Worm (Caenorhabditis elegans) whole organism, L3 larva: ENCODE data around the gene skpo-1.

Experiments used
- R02D3.7 ChIP-seq: fragments of 150-350 bp; optimal IDR thresholded peaks from 2 replicates; lab custom pipeline; 2014; ENCODE audit warnings: missing biosample characterization, missing genetic modification characterization
- aly-2 ChIP-seq: fragments of 150-350 bp; optimal IDR thresholded peaks from 2 replicates; lab custom pipeline; 2014; ENCODE audit warnings: missing biosample characterization, missing genetic modification characterization
- ama-1 ChIP-seq: fragments of 150-350 bp; optimal IDR thresholded peaks from 2 replicates; lab custom pipeline; 2018
- ceh-28 ChIP-seq: fragments of 150-350 bp; optimal IDR thresholded peaks from 2 replicates; lab custom pipeline; 2014; ENCODE audit warnings: missing biosample characterization, missing genetic modification reagents, missing genetic modification characterization
- ceh-82 ChIP-seq: fragments of 150-350 bp; optimal IDR thresholded peaks from 2 replicates; lab custom pipeline; 2014; ENCODE audit warnings: missing biosample characterization, missing genetic modification characterization
- ceh-9 ChIP-seq: sonication (generic microtip); optimal IDR thresholded peaks from 2 replicates; lab custom pipeline; 2018; ENCODE audit warnings: missing biosample characterization, missing genetic modification characterization
- daf-12 ChIP-seq: fragments of 150-350 bp; optimal IDR thresholded peaks from 2 replicates; lab custom pipeline; 2014; ENCODE audit warnings: missing biosample characterization, missing genetic modification reagents, missing genetic modification characterization
- egl-27 ChIP-seq: sonication (generic microtip); optimal IDR thresholded peaks from 4 replicates; lab custom pipeline; 2017; ENCODE audit warnings: missing biosample characterization, missing genetic modification reagents, missing genetic modification characterization
- elt-1 ChIP-seq: fragments of 150-350 bp; optimal IDR thresholded peaks from 2 replicates; lab custom pipeline; 2014; ENCODE audit warnings: missing biosample characterization, missing genetic modification characterization
- elt-3 ChIP-seq, 3 experiments: fragments of 150-350 bp in 1 of 3; sonication (generic microtip) in 2 of 3; optimal IDR thresholded peaks; 2 replicates in 2 of 3; 4 replicates in 1 of 3; lab custom pipeline; 2014 to 2017; ENCODE audit warnings: missing biosample characterization in 3 of 3, missing genetic modification characterization in 3 of 3
- eor-1 ChIP-seq, 2 experiments: fragments of 150-350 bp; optimal IDR thresholded peaks; 2 replicates each; lab custom pipeline; 2014 to 2018; ENCODE audit warnings: missing biosample characterization in 2 of 2, missing genetic modification characterization in 2 of 2
- fkh-2 ChIP-seq: fragments of 150-350 bp; optimal IDR thresholded peaks from 2 replicates; lab custom pipeline; 2014; ENCODE audit warnings: missing biosample characterization, missing genetic modification reagents, missing genetic modification characterization
- hmg-11 ChIP-seq: sonication (generic microtip); optimal IDR thresholded peaks from 2 replicates; lab custom pipeline; 2016; ENCODE audit warnings: missing genetic modification characterization, missing compliant biosample characterization
- jun-1 ChIP-seq: fragments of 150-350 bp; optimal IDR thresholded peaks from 2 replicates; lab custom pipeline; 2014; ENCODE audit warnings: missing biosample characterization, missing genetic modification reagents, missing genetic modification characterization
- lin-39 ChIP-seq: fragments of 150-350 bp; optimal IDR thresholded peaks from 2 replicates; lab custom pipeline; 2018; ENCODE audit warnings: missing biosample characterization, missing genetic modification reagents, missing genetic modification characterization
- lsy-12 ChIP-seq: sonication (generic microtip); optimal IDR thresholded peaks from 2 replicates; lab custom pipeline; 2016; ENCODE audit warnings: mild to moderate bottlenecking, missing genetic modification characterization, missing compliant biosample characterization
- mml-1 ChIP-seq: fragments of 150-350 bp; sonication (generic microtip); optimal IDR thresholded peaks from 3 replicates; lab custom pipeline; 2014; ENCODE audit warnings: missing biosample characterization, missing genetic modification characterization
- nfya-1 ChIP-seq: sonication (generic microtip); optimal IDR thresholded peaks from 2 replicates; lab custom pipeline; 2017; ENCODE audit warnings: missing genetic modification characterization, mild to moderate bottlenecking, missing compliant biosample characterization, antibody characterized with exemption, moderate library complexity; ENCODE audit not compliant: insufficient read depth
- nhr-23 ChIP-seq: fragments of 150-350 bp; optimal IDR thresholded peaks from 2 replicates; lab custom pipeline; 2014; ENCODE audit warnings: missing biosample characterization, missing genetic modification reagents, missing genetic modification characterization
- nhr-237 ChIP-seq: fragments of 150-350 bp; optimal IDR thresholded peaks from 2 replicates; lab custom pipeline; 2014; ENCODE audit warnings: missing biosample characterization, missing genetic modification characterization
- nhr-25 ChIP-seq: sonication (generic microtip); optimal IDR thresholded peaks from 2 replicates; lab custom pipeline; 2017; ENCODE audit warnings: missing biosample characterization, missing genetic modification characterization
- nhr-43 ChIP-seq: sonication (generic microtip); optimal IDR thresholded peaks from 2 replicates; lab custom pipeline; 2016; ENCODE audit warnings: mild to moderate bottlenecking, missing genetic modification characterization, missing compliant biosample characterization; ENCODE audit not compliant: poor library complexity, severe bottlenecking
- nhr-67 ChIP-seq: fragments of 150-350 bp; optimal IDR thresholded peaks from 2 replicates; lab custom pipeline; 2014; ENCODE audit warnings: missing biosample characterization, missing genetic modification characterization
- nhr-77 ChIP-seq: fragments of 150-350 bp; optimal IDR thresholded peaks from 2 replicates; lab custom pipeline; 2014; ENCODE audit warnings: missing biosample characterization, missing genetic modification characterization
- pqm-1 ChIP-seq: fragments of 150-350 bp; optimal IDR thresholded peaks from 2 replicates; lab custom pipeline; 2017; ENCODE audit warnings: missing biosample characterization, missing genetic modification characterization, inconsistent platforms
- sea-2 ChIP-seq: fragments of 150-350 bp; sonication (generic microtip); optimal IDR thresholded peaks from 4 replicates; lab custom pipeline; 2014; ENCODE audit warnings: missing biosample characterization, missing genetic modification reagents, missing genetic modification characterization
- skn-1 ChIP-seq: fragments of 150-350 bp; optimal IDR thresholded peaks from 2 replicates; lab custom pipeline; 2014; ENCODE audit warnings: missing biosample characterization, missing genetic modification characterization
- snpc-4 ChIP-seq: fragments of 150-350 bp; optimal IDR thresholded peaks from 2 replicates; lab custom pipeline; 2014; ENCODE audit warnings: missing biosample characterization, missing genetic modification characterization
- tbx-2 ChIP-seq: sonication (generic microtip); optimal IDR thresholded peaks from 2 replicates; lab custom pipeline; 2016; ENCODE audit warnings: mild to moderate bottlenecking, missing genetic modification characterization, missing compliant biosample characterization
- unc-39 ChIP-seq: sonication (generic microtip); optimal IDR thresholded peaks from 4 replicates; lab custom pipeline; 2017; ENCODE audit warnings: missing biosample characterization, missing genetic modification characterization
- unc-62 ChIP-seq: fragments of 150-350 bp; sonication (generic microtip); optimal IDR thresholded peaks from 4 replicates; lab custom pipeline; 2014; ENCODE audit warnings: missing biosample characterization, missing genetic modification reagents, missing genetic modification characterization
- zag-1 ChIP-seq: fragments of 150-350 bp; optimal IDR thresholded peaks from 2 replicates; lab custom pipeline; 2014; ENCODE audit warnings: missing biosample characterization, missing genetic modification characterization
- ztf-11 ChIP-seq: fragments of 150-350 bp; optimal IDR thresholded peaks from 2 replicates; lab custom pipeline; 2014; ENCODE audit warnings: missing biosample characterization, missing genetic modification characterization

skpo-1 gene

DNA sequence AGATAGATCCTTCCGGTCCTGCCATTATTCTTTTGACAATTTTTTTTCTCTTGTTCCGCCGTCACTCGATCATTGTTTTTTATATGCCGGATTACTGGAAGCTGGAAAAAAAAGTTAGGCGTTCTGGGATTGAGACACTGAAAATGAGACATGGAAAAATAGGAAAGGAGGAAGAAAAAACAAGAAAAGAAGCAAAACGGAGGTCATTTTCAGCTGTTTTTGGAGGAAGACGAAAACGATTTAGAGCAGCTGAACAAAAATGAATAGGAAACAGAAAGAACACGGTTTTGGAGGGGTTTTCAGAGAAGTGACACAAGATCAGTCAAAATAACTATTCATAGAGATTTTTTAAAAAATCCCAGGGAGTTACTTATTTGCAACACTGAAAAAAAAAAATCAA lies 35.6 kb downstream of the skpo-1 start, which contains the start of gene amt-3:
amt-3 (minus strand) TSS at position 101 of the 400 bp plus-strand sequence.
- TF ChIP-seq mml-1 (tag; lab: Kevin White, UChicago) (no peak), sea-2 (GFP tag; lab: Kevin White, UChicago) (no peak), zag-1 (no peak), nhr-67 (tag; lab: Kevin White, UChicago) (no peak), pqm-1 (tag; lab: Kevin White, UChicago) (no peak), jun-1 (tag; lab: Kevin White, UChicago) (no peak), aly-2 (tag; lab: Kevin White, UChicago) (no peak), unc-39 (tag; lab: Kevin White, UChicago) (no peak), unc-62 (no peak), snpc-4 (tag; lab: Kevin White, UChicago) (no peak), elt-3 (tag; optimal IDR thresholded peaks at IDR 0.05; lab: Kevin White, UChicago) (no peak), fkh-2 (tag; lab: Kevin White, UChicago) (no peak), ceh-9 (no peak), hmg-11 (tag; lab: Kevin White, UChicago) (no peak)

DNA sequence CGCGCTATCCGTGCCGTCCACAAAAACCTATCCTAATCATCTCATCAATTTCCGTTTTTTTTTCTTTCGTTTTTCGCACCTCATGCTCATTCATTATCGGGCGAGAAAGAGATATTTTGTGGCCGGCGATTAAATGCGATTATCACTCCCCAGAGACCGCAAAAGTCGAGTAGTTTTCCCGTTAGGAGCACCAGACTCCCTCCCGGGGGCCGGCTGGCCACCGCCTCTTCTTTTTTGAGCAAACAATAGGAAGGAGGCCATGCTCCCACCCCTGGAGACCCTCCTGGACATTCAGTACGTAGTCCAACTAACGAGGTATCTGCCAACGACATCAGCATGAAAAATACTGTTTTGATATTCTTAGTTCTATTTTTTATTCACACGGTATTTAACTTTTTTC lies 44.2 kb downstream of the skpo-1 start, which contains the start of gene M195.2:
M195.2 (plus strand) TSS at position 301 of the 400 bp plus-strand sequence.
- TF ChIP-seq ceh-28 (tag; lab: Kevin White, UChicago), result no peak
- TF ChIP-seq tbx-2 (tag; lab: Kevin White, UChicago), result no peak
- TF ChIP-seq nhr-67 (tag; lab: Kevin White, UChicago), result no peak
- no peak for TF ChIP-seq nhr-77 (tag; lab: Kevin White, UChicago)
- TF ChIP-seq nhr-23, result no peak
- no peak for TF ChIP-seq ceh-82
- no peak for TF ChIP-seq aly-2 (tag; lab: Kevin White, UChicago)

DNA sequence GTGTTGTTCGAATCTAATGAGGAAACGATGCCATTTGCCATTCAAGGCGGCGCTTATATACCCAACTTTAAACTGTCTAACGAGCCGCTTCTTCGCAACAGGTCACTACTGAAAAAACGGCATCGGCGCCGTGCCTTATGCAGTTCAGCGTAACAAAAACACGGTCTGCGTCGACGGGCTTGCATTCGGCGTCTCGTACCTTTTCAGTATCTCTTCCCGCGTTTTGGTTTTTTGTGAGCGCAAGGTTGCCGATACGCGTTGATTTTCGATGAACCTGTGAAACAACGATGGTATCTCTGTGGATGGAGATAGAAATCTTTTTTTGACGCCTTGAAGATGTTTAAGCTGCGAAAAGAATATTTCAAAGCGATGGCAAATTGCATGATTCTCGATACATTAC lies 45.3 kb downstream of the skpo-1 start, which contains the start of gene col-77:
col-77 (minus strand) TSS at position 32 of the 400 bp plus-strand sequence.
- TF ChIP-seq mml-1 (tag; lab: Kevin White, UChicago) (no peak), nhr-25 (tag; lab: Kevin White, UChicago) (peak; percentile 56)

DNA sequence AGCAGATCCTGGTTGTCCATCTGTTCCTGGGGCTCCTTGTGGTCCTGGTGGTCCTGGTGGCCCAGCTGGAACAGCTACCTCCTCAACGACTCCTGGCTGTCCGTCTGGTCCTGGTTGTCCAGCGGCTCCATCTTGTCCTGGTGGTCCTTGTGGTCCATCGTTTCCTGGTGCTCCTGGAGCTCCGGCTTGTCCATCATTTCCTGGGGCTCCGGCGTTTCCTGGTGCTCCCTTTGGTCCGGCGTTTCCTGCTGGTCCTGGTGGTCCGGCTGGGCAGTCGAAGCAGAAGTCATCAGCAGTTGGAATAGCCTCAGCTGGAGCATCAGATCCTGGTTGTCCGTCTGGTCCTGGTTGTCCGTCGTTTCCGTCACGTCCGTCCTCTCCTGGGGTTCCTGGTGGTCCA lies 46.2 kb downstream of the skpo-1 start:
- TF ChIP-seq lsy-12 (tag; lab: Kevin White, UChicago), result no peak
- TF ChIP-seq aly-2 (tag; lab: Kevin White, UChicago), result no peak
- TF ChIP-seq nhr-43 (tag; lab: Kevin White, UChicago), result no peak
- TF ChIP-seq jun-1 (tag; lab: Kevin White, UChicago), result no peak
- TF ChIP-seq zag-1, result no peak
- no peak for TF ChIP-seq ama-1 (lab: Kevin White, UChicago)
- no peak for TF ChIP-seq ceh-9
- TF ChIP-seq ztf-11 (tag; lab: Kevin White, UChicago), result no peak
- no peak for TF ChIP-seq snpc-4 (tag; lab: Kevin White, UChicago)
- TF ChIP-seq nhr-25 (tag; lab: Kevin White, UChicago), result no peak
- TF ChIP-seq hmg-11 (tag; lab: Kevin White, UChicago), result no peak
- TF ChIP-seq egl-27 (tag; lab: Kevin White, UChicago), result no peak
- TF ChIP-seq eor-1 (tag; optimal IDR thresholded peaks at IDR 0.05; lab: Kevin White, UChicago), result no peak

DNA sequence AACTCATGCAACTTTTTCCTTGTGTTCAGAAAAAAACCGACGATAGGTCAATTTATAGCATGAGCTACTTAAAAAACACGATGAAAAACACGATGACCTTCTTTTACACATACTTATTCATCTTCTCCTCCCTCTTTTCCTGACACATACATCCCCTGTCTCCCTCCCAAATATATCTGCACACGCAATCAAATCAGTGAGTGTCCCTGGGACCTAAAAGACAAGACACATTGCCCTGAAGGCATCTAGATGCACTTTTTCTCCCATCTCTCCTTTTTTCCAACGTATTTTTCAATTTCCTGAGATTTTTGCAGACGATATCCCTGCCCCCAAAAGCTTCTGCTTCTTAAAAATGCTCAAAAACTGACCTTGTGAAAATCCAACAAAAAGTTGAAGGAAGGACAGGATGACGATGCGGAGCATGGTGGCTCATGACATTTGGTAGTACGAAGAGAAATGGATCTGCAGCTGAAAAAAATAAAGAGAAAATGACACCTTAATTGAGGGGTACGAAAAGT lies 50.4 kb downstream of the skpo-1 start, which contains the start of gene C26D10.6:
C26D10.6 (minus strand) TSS at position 468 of the 518 bp plus-strand sequence.
- TF ChIP-seq elt-1 (tag; lab: Kevin White, UChicago) (peak; percentile 70), eor-1 (tag; optimal IDR thresholded peaks at IDR 0.05; lab: Kevin White, UChicago) (no peak)

DNA sequence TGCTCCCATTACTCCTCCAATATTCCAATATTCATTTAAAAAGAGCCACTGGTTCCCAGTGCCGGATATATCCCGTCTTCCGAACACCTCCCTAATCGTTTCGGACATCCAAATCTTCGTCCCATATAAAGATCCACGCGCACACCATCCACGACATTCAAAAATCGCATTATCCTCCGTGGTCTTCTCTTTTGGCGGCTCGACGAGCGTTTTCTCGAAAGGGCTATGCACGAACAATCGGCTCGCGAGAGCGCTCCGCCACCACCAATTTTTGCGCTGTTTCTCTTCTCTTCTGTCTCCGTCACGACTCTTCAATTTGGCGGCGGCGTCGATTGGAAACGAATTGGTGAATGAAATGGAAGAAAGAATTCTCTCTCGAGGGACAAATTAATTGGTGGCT lies 51.4 kb downstream of the skpo-1 start:
- no peak for TF ChIP-seq snpc-4 (tag; lab: Kevin White, UChicago)
- TF ChIP-seq ztf-11 (tag; lab: Kevin White, UChicago), result no peak
- no peak for TF ChIP-seq jun-1 (tag; lab: Kevin White, UChicago)
- no peak for TF ChIP-seq nhr-237 (tag; lab: Kevin White, UChicago)
- no peak for TF ChIP-seq daf-12 (tag; lab: Kevin White, UChicago)
- no peak for TF ChIP-seq sea-2 (GFP tag; lab: Kevin White, UChicago)
- peak; percentile 30 for TF ChIP-seq nfya-1
- TF ChIP-seq lsy-12 (tag; lab: Kevin White, UChicago), result no peak
- no peak for TF ChIP-seq aly-2 (tag; lab: Kevin White, UChicago)
- no peak for TF ChIP-seq zag-1
- no peak for TF ChIP-seq eor-1 (tag; optimal IDR thresholded peaks at IDR 0.05; lab: Kevin White, UChicago)
- TF ChIP-seq R02D3.7 (tag; lab: Kevin White, UChicago), result no peak
- TF ChIP-seq tbx-2 (tag; lab: Kevin White, UChicago), result no peak
- TF ChIP-seq fkh-2 (tag; lab: Kevin White, UChicago), result no peak
- TF ChIP-seq lin-39 (tag; lab: Kevin White, UChicago), result peak; percentile 7
- no peak for TF ChIP-seq skn-1 (tag; lab: Kevin White, UChicago)
- no peak for TF ChIP-seq ceh-28 (tag; lab: Kevin White, UChicago)
